Worm (Caenorhabditis elegans) whole organism, L3 larva: ENCODE results near the gene rps-22.

ENCODE experiments used
- ama-1 ChIP-seq: fragments of 150-350 bp; optimal IDR thresholded peaks from 2 replicates; lab custom pipeline; 2018
- nhr-25 ChIP-seq: sonication (generic microtip); optimal IDR thresholded peaks from 2 replicates; lab custom pipeline; 2017; ENCODE audit warnings: missing biosample characterization, missing genetic modification characterization
- nhr-28 ChIP-seq: fragments of 150-350 bp; optimal IDR thresholded peaks from 2 replicates; lab custom pipeline; 2014; ENCODE audit warnings: missing biosample characterization, missing genetic modification characterization
- unc-62 ChIP-seq: fragments of 150-350 bp; sonication (generic microtip); optimal IDR thresholded peaks from 4 replicates; lab custom pipeline; 2014; ENCODE audit warnings: missing biosample characterization, missing genetic modification reagents, missing genetic modification characterization

DNA sequence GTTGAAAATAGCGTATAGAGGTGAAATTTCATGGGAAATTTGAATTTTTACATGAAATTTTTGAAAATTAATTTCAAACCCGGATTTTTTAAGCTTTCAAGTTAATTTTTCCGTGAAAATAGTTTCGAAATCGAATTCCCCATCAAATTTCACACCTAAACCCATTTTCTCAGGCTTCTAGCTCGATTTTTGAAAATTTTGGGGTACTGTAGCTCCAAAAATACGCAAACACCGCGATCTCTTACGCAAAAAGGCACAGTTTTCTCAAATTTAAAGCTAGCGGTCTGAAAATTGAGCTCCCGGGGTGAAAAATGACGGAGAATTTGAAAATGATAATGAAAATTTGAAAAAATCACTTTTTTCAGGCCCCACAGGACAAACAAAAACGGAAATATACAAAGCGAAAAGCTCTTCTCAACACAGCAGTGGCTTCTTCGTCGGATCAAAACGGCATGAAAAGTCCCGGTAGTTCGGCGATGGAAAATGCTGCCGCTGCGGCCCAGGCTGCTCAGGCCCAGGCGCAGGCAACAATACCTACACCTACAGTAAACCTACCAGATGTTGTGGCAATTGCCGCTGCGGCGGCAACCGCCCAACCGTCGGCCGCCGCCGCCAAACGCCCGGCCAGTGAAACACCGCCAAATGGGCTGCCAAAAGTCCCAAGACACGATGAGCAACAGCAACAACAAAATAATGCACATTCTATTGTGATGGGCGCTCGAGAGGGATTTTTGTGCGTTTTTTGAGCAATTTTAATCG lies 21.4 kb upstream of the rps-22 start:
- no peak for TF ChIP-seq ama-1 (lab: Kevin White, UChicago)
- no peak for TF ChIP-seq nhr-28
- TF ChIP-seq nhr-25 = no peak
- TF ChIP-seq unc-62 (GFP tag; lab: Kevin White, UChicago) = no peak
